Fruit fly (Drosophila melanogaster) S2 (cell line): ENCODE measurements around the gene Fit2.

ENCODE experiments used
- CG8478 ChIP-seq: fragments of >200 bp; optimal IDR thresholded peaks from 2 replicates; lab custom pipeline; 2018
- CTCF ChIP-seq, 2 experiments: fragments of >200 bp; optimal IDR thresholded peaks; 2 replicates each; lab custom pipeline; 2018

Gene Fit2

DNA sequence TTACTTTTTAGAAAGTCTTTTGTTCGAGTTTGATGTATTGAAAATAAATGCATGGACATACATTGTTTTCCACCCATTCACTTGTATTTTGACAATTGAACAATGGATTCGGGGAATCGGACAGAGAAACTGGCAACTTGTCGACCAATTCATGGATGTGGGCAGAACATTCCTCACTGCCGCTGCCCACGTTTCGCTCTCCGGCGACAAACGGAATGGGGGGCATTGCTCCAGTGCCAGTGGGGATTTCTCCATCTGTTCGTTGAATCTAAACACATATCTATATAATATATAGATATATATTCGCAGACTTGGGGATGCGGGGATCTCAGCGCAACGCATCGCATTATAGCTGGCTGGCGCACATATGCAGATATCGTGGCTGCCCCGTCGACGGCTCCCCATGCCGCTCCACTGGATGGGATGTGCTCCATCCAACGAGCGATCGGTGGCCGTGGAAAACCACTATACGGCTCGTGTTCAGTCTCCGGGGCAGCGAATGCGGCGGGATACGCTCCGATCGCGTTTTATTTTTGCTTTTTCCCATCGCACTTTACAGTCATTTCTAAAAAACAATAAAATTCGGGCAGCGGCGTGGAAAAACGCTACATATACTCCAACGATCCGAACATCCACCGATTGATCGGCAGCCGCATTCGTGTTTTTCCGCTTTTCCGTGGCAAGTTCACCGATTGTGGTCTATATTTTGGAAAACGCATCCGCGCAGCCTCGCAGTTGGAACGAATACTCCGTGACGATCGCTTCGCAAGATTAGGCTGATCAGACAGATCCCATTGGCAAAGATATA lies 21.5 kb downstream of the Fit2 start, which contains the start of gene TpnC73F:
TpnC73F (plus strand) TSS at position 633 of the 808 bp plus-strand sequence.
- no peak for TF ChIP-seq CTCF (optimal IDR thresholded peaks at IDR 0.05; lab: Kevin White, UChicago)
- no peak for TF ChIP-seq CG8478 (lab: Kevin White, UChicago)

DNA sequence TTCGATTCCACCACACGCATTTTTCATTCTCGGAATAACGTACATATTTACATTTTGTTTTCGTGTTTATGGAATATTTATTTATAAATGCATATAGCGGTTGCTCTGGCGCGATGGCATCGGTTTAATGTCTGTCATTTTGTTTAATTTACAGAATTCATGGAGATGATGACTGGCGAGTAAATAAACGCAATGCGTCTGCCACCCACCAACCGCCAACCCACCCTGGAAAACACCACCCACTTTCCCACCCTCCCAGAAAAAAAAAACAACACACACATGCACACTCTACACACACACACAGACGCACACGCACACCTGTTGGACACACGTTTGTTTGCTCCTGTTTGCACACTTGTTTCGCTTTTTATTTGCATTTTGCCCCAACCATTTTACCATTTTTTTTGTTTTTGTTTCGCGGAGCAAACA lies 23.7 kb downstream of the Fit2 start:
- TF ChIP-seq CTCF (optimal IDR thresholded peaks at IDR 0.05; lab: Kevin White, UChicago): no peak
- TF ChIP-seq CG8478 (lab: Kevin White, UChicago): no peak

DNA sequence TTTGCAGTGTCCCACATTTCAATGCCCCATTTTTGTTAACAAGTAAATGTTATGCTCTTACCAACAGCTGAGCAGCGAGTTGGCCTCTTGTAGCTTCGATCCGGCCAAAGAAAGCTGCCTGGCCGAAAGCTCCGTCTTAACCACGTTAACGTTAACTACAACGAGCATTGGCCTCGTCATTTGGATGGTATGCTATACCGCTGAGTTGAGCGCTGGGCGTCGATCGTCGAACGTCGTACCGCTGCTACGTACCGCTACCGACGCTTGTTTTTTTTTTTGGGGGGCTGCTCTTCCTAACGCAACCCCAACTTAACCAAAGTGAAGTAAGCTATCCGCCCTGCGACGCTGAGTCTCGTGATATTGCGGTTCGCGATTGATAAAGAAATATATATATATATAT lies 25.2 kb downstream of the Fit2 start, which contains the start of gene rogdi:
rogdi (plus strand) TSS at position 199 of the 400 bp plus-strand sequence.
- TF ChIP-seq CTCF (optimal IDR thresholded peaks at IDR 0.05; lab: Kevin White, UChicago): no peak
- TF ChIP-seq CG8478 (lab: Kevin White, UChicago): no peak

DNA sequence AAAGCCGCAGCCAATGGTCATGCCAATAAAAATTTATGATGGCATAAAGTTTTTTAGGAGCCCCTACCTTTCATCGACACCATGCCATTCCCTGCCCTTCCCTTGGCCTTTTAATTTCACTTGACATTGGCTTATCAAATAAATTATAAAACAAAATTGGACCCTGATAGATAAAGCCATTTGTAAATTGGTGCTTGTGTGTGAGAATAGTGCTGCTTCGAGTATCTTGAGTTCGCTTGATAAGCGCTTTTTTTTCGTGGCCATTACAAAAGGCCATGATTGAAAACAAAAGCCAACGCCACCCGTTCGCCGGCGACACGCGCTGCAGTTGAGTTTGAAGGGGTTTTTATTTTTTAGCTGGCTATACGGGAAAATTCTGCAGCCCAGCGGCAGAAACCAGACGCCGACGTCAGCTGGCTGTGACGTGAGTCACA lies 25.8 kb downstream of the Fit2 start:
- TF ChIP-seq CTCF (optimal IDR thresholded peaks at IDR 0.05; lab: Kevin White, UChicago): no peak
- no peak for TF ChIP-seq CG8478 (lab: Kevin White, UChicago)

DNA sequence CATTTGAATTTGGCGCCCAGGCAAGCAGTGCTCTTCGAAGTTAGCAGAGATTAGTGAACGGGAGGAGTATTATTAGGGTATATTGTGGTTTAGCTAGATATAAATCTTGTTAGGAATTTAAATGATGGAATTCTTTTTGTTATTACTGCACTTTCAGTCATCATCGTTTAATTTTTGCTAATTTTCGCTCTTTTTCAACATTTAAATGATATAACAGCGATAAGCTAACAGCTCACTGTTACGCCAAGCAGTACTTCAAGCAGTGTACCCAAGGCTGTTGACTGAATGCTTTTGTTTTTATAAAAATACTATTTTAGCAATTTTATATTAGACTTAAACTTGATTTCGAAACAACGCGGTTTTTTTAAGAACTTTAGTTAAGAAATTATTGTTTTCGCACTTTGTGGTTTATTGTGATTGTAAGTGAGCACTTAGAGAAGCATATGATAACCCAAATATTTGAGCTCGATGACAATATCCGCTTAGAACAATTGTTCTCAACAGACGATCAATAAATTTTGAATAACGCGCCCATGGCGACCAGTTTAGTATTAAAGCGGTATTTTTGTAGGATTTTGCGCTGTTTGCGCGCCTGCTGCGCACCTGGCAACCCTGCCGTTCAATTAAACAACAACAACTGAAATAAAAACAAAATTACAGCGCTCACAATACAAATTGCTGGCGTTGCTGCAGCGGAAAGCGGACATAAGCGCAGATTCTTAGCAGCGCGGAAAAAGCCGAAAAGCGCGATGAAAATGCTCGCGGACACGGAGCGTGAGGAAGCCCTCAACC lies 26.7 kb downstream of the Fit2 start:
- TF ChIP-seq CTCF (optimal IDR thresholded peaks at IDR 0.05; lab: Kevin White, UChicago) (no peak), CG8478 (lab: Kevin White, UChicago) (no peak)

DNA sequence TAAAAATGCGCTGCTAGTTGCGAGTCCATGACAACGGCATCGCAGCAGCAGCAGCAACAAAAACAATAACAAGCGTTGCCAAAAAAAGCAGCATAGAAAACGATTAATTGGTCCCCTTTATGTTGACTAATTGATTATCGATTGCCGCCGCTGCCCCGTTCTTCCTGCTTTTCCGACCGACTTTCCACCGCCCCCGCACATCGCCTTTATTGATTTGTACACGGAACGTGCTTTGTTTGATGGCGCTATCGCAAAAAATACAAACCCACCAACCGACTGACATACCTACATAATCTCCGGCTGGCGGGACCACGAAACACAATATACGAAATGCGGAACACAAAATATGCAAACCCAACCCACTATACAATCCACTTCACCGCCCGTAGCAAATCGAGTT lies 27.3 kb downstream of the Fit2 start:
- TF ChIP-seq CTCF (optimal IDR thresholded peaks at IDR 0.05; lab: Kevin White, UChicago) (no peak), CG8478 (lab: Kevin White, UChicago) (no peak)

DNA sequence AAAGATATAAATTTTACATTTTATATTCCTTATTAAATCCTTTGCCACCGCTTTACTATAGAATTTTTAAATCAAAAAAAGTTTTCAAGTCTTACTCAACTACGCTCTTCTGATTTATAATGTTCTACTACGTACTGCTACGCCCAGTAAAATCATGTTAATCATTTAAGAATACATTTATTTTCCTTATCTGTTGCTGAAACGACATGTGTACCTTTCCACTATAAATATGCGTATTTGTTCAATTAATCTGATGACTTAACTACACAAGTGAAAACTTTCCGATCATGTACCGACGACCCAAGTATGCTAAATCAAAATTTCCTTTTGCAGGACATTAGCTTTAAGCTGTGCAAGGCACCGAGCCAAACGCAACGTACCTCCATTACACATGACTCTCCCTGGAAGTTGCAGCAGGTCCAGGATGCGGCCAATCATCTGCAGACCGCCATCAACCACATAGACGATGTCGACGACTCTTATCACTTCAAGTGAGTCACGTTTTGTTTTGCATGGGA lies 28.3 kb downstream of the Fit2 start:
- no peak for TF ChIP-seq CG8478 (lab: Kevin White, UChicago)

DNA sequence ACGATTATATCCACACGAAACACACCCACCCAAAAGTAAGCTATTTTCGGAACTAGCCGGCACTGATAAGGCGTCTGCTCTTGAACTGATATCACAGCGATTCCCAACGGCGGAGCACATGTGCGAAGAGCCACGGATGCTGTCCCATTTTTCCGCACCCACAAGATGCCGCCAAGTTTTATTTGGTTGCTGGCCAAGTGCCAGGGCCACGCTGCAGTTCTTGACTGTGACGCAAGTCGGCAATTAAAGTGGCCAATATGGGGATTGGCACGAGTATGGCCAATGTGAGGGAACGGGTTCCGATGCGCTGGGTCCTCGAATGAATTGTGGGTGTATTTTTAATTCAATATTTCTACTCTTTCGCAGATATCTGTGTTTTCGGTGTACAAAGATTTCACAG lies 29.8 kb downstream of the Fit2 start:
- TF ChIP-seq CTCF (optimal IDR thresholded peaks at IDR 0.05; lab: Kevin White, UChicago) (no peak), CG8478 (lab: Kevin White, UChicago) (no peak)

DNA sequence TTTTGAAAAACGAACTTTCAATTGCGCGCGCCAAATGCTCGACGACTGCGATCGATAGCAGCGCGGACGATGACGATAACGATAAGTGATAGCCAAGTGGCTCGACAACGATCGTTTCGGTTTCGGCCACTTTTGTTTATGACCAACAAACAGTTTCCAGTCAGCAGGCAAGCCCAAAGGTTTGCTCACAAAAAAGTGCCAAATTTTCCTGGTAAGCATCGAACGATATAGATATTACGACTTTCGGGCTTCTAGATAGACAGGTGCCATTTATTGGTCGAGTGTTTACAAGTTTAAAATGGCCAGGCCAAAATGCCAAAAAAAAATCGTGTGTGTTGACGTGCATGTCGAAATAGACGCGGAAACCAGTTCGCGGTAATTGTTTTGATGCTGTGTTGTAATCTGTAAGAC lies 31.3 kb downstream of the Fit2 start, which contains the start of gene CG7724:
CG7724 (plus strand) TSS at position 147 of the 411 bp plus-strand sequence.
- TF ChIP-seq CG8478 (lab: Kevin White, UChicago): no peak
- no peak for TF ChIP-seq CTCF (optimal IDR thresholded peaks at IDR 0.05; lab: Kevin White, UChicago)
